Fruit fly (Drosophila melanogaster) whole organism, adult: ENCODE results near the gene CG4194.

Source experiments
- CG12768 ChIP-seq: fragments of 200-800 bp; sonication (Bioruptor generic); optimal IDR thresholded peaks from 2 replicates; lab custom pipeline; 2017; ENCODE audit warnings: missing biosample characterization, missing genetic modification characterization, mild to moderate bottlenecking, moderate library complexity, missing genetic modification reagents
- CG7045 ChIP-seq: fragments of 200-800 bp; sonication (Bioruptor generic); optimal IDR thresholded peaks from 2 replicates; lab custom pipeline; 2017; ENCODE audit warnings: missing biosample characterization, mild to moderate bottlenecking, missing genetic modification characterization
- Clk ChIP-seq: fragments of 200-800 bp; sonication (Bioruptor generic); optimal IDR thresholded peaks from 2 replicates; lab custom pipeline; 2017; ENCODE audit warnings: missing biosample characterization, missing genetic modification characterization
- bab1 ChIP-seq: fragments of 200-800 bp; sonication (Bioruptor generic); optimal IDR thresholded peaks from 3 replicates; lab custom pipeline; 2019; ENCODE audit warnings: missing biosample characterization, mild to moderate bottlenecking, missing genetic modification characterization, moderate library complexity
- cic ChIP-seq: fragments of 200-800 bp; sonication (Bioruptor generic); optimal IDR thresholded peaks from 2 replicates; lab custom pipeline; 2017; ENCODE audit warnings: missing biosample characterization, mild to moderate bottlenecking, missing genetic modification characterization, moderate library complexity
- kay ChIP-seq: fragments of 200-800 bp; sonication (Bioruptor generic); peaks from one replicate; lab custom pipeline; 2016; ENCODE audit warnings: missing biosample characterization, missing genetic modification characterization, borderline replicate concordance
- tj ChIP-seq: fragments of 200-800 bp; sonication (Bioruptor generic); optimal IDR thresholded peaks from 3 replicates; lab custom pipeline; 2017; ENCODE audit warnings: missing biosample characterization, mild to moderate bottlenecking, missing genetic modification characterization, moderate library complexity
- toe ChIP-seq: fragments of 200-800 bp; sonication (Bioruptor generic); optimal IDR thresholded peaks from 2 replicates; lab custom pipeline; 2016; ENCODE audit warnings: missing biosample characterization, missing genetic modification characterization

- TF ChIP-seq bab1 (GFP tag; lab: Kevin White, UChicago), result no peak
- no peak for TF ChIP-seq tj (GFP tag; lab: Kevin White, UChicago)
- TF ChIP-seq cic (GFP tag; lab: Kevin White, UChicago), result no peak
- TF ChIP-seq Clk (GFP tag; lab: Kevin White, UChicago), result no peak
- TF ChIP-seq toe (GFP tag; lab: Kevin White, UChicago), result no peak
- TF ChIP-seq CG12768 (GFP tag; lab: Kevin White, UChicago), result no peak
- no peak for TF ChIP-seq kay (GFP tag; lab: Kevin White, UChicago)
- no peak for TF ChIP-seq CG7045 (GFP tag; lab: Kevin White, UChicago)
Measured at dm6 chrX:2061849-2062248, 6.5 kb upstream of the CG4194 start, which contains the start of gene Sik2.
